Worm (Caenorhabditis elegans): ENCODE measurements around the gene B0334.4.
"Not testable (repeated sequence)": the region's sequence is repeated elsewhere in the genome, so short reads cannot be mapped to it uniquely, and the experiment has no call there.

B0334.4 gene

ce11 chrII:11526954-11527353, 31.5 kb downstream of the B0334.4 start, which contains the start of gene age-1:
Gene age-1, minus strand, starts transcription at chrII:11527054.
- TF ChIP-seq madf-8 (GFP tag; conservative IDR thresholded peaks at IDR 0.05) = no peak
- no peak for TF ChIP-seq nhr-120 (GFP tag; IDR thresholded peaks at IDR 0.05)
- TF ChIP-seq ztf-18 (tag; optimal IDR thresholded peaks at IDR 0.05) = no peak
- no peak for TF ChIP-seq mxl-1 (tag; optimal IDR thresholded peaks at IDR 0.05)
- no peak for TF ChIP-seq ztf-3 (GFP tag; optimal IDR thresholded peaks at IDR 0.05)
- no peak for TF ChIP-seq lag-1 (GFP tag; IDR thresholded peaks at IDR 0.05)
- TF ChIP-seq F37B4.10 (GFP tag; IDR thresholded peaks at IDR 0.05) = no peak
- no peak for TF ChIP-seq let-526 (GFP tag; IDR thresholded peaks at IDR 0.05)

ce11 chrII:11533716-11534115, 38.2 kb downstream of the B0334.4 start, which contains the start of gene mdt-8:
Gene mdt-8, minus strand, starts transcription at chrII:11533816.
- TF ChIP-seq hlh-26 (GFP tag; conservative IDR thresholded peaks at IDR 0.05) = no peak
- no peak for TF ChIP-seq chd-7 (tag; optimal IDR thresholded peaks at IDR 0.05)
- TF ChIP-seq madf-6 (GFP tag; IDR thresholded peaks at IDR 0.05) = peak; percentile 39; the same call in 1 of the 2 replicates
- TF ChIP-seq ceh-100 (GFP tag; IDR thresholded peaks at IDR 0.05) = 0 out of 2 replicates have a peak, but pooled peaks have one; percentile 13
- no peak for TF ChIP-seq dox-1 (GFP tag; IDR thresholded peaks at IDR 0.05)
- TF ChIP-seq F23B12.7 (tag; optimal IDR thresholded peaks at IDR 0.05; ENCODE audit: insufficient read depth) = no peak

- peak; percentile 98 for TF ChIP-seq dox-1 (GFP tag; IDR thresholded peaks at IDR 0.05)
- peak; percentile 52 for TF ChIP-seq efl-1 (GFP tag; optimal IDR thresholded peaks at IDR 0.05)
- peak; percentile 98 for TF ChIP-seq ztf-6 (GFP tag; IDR thresholded peaks at IDR 0.05)
- peak; percentile 92 for TF ChIP-seq lir-1 (GFP tag; conservative IDR thresholded peaks at IDR 0.05)
- TF ChIP-seq hrde-1 (tag; optimal IDR thresholded peaks at IDR 0.05; ENCODE audit: borderline replicate concordance) = peak; percentile 1
- peak; percentile 74 for TF ChIP-seq attf-6 (GFP tag; IDR thresholded peaks at IDR 0.05)
- TF ChIP-seq madf-8 (GFP tag; conservative IDR thresholded peaks at IDR 0.05) = peak; percentile 96
- TF ChIP-seq F22D6.2 (tag; optimal IDR thresholded peaks at IDR 0.05) = peak; percentile 54
- peak; percentile 82 for TF ChIP-seq C06A6.2 (GFP tag; conservative IDR thresholded peaks at IDR 0.05)
- not testable (repeated sequence) for TF ChIP-seq snpc-4 (GFP tag; optimal IDR thresholded peaks at IDR 0.05)
- peak in 3 of 4 experiments; percentile 43 to 70 (median 65) for TF ChIP-seq snpc-4 (tag; optimal IDR thresholded peaks at IDR 0.05)
- peak; percentile 55 for TF ChIP-seq F49E8.2 (tag; optimal IDR thresholded peaks at IDR 0.05; ENCODE audit: insufficient read depth)
- peak in 1 of 2 experiments; percentile 58 for TF ChIP-seq let-607 (tag; optimal IDR thresholded peaks at IDR 0.05)
- peak; percentile 37 for TF ChIP-seq die-1 (tag; optimal IDR thresholded peaks at IDR 0.05)
- peak; percentile 67 for TF ChIP-seq C17E4.6 (GFP tag; IDR thresholded peaks at IDR 0.05)
- TF ChIP-seq B0035.1 (tag; optimal IDR thresholded peaks at IDR 0.05) = peak; percentile 35
- TF ChIP-seq F39B2.1 (GFP tag; IDR thresholded peaks at IDR 0.05) = peak; percentile 34; the same call in 1 of the 2 replicates
- TF ChIP-seq madf-6 (GFP tag; IDR thresholded peaks at IDR 0.05) = peak; percentile 96
- TF ChIP-seq egrh-3 (GFP tag; IDR thresholded peaks at IDR 0.05) = peak; percentile 91
- TF ChIP-seq cebp-2 (GFP tag; IDR thresholded peaks at IDR 0.05) = 0 out of 2 replicates have a peak, but pooled peaks have one; percentile 67
- TF ChIP-seq lin-40 (tag; optimal IDR thresholded peaks at IDR 0.05) = peak; percentile 83
- peak; percentile 65 for TF ChIP-seq F52B5.7 (tag; optimal IDR thresholded peaks at IDR 0.05)
- TF ChIP-seq bed-2 (GFP tag; IDR thresholded peaks at IDR 0.05) = peak; percentile 98
- peak; percentile 95 for TF ChIP-seq F37B4.10 (GFP tag; IDR thresholded peaks at IDR 0.05)
- TF ChIP-seq cebp-1 (GFP tag; IDR thresholded peaks at IDR 0.05) = peak; percentile 89
- peak; percentile 83 for TF ChIP-seq cebp-1 (tag; optimal IDR thresholded peaks at IDR 0.05)
- peak; percentile 70; the same call in 1 of the 2 replicates for TF ChIP-seq zfh-2 (GFP tag; conservative IDR thresholded peaks at IDR 0.05)
- TF ChIP-seq nhr-90 (tag; optimal IDR thresholded peaks at IDR 0.05) = peak; percentile 14
- TF ChIP-seq tlf-1 (GFP tag; optimal IDR thresholded peaks at IDR 0.05) = peak; percentile 68
- TF ChIP-seq snpc-3.4 (tag; optimal IDR thresholded peaks at IDR 0.05) = peak; percentile 58
- TF ChIP-seq nfyb-1 (GFP tag; IDR thresholded peaks at IDR 0.05) = peak; percentile 94
- 0 out of 2 replicates have a peak, but pooled peaks have one; percentile 67 for TF ChIP-seq Y56A3A.18 (GFP tag; IDR thresholded peaks at IDR 0.05)
- TF ChIP-seq B0261.1 (tag; optimal IDR thresholded peaks at IDR 0.05) = peak; percentile 20
Observed at ce11 chrII:11534429-11535099, 39.1 kb downstream of the B0334.4 start, which contains the start of gene Y62F5A.12. Gene Y62F5A.12, minus strand, starts transcription at chrII:11534479.
